Fruit fly (Drosophila melanogaster): ENCODE data around the gene Vps16A.
"Not testable (repeated sequence)": the region's sequence is repeated elsewhere in the genome, so short reads cannot be mapped to it uniquely, and the experiment has no call there.

Vps16A gene

dm6 chr3R:9234756-9235255 is 32.0 kb upstream of the Vps16A start:
- TF ChIP-seq CG3163 (GFP tag; optimal IDR thresholded peaks at IDR 0.05) (no peak), Ets97D (GFP tag; optimal IDR thresholded peaks at IDR 0.05) (no peak), Pdp1 (GFP tag; optimal IDR thresholded peaks at IDR 0.05) (peak in 1 of 2 experiments; percentile 32), CG12391 (tag; optimal IDR thresholded peaks at IDR 0.05) (peak; percentile 1), CG7839 (tag; optimal IDR thresholded peaks at IDR 0.05) (peak; percentile 2), bsh (GFP tag; optimal IDR thresholded peaks at IDR 0.05) (peak in 1 of 2 experiments; percentile 2), sug (tag; optimal IDR thresholded peaks at IDR 0.05) (no peak), CG10565 (GFP tag; optimal IDR thresholded peaks at IDR 0.05) (no peak), CG2199 (GFP tag; IDR thresholded peaks at IDR 0.05) (peak; percentile 83; the same call in 2 of the 3 replicates), CG11504 (tag; optimal IDR thresholded peaks at IDR 0.05) (peak; percentile 1), Dp (GFP tag; optimal IDR thresholded peaks at IDR 0.05) (no peak), CG7357 (GFP tag; IDR thresholded peaks at IDR 0.05) (0 out of 3 replicates have a peak, but pooled peaks have one; percentile 22), CG17361 (GFP tag; IDR thresholded peaks at IDR 0.05) (0 out of 3 replicates have a peak, but pooled peaks have one; percentile 8), prd (optimal IDR thresholded peaks at IDR 0.05) (no peak), prd (GFP tag; IDR thresholded peaks at IDR 0.05) (no peak), slbo (GFP tag; IDR thresholded peaks at IDR 0.05) (peak; percentile 34; the same call in 1 of the 2 replicates), abd-A (tag; optimal IDR thresholded peaks at IDR 0.05) (peak; percentile 78), Deaf1 (tag; optimal IDR thresholded peaks at IDR 0.05) (no peak), CG13296 (GFP tag; optimal IDR thresholded peaks at IDR 0.05) (no peak), hkb (optimal IDR thresholded peaks at IDR 0.05) (no peak), hkb (GFP tag; IDR thresholded peaks at IDR 0.05) (0 out of 2 replicates have a peak, but pooled peaks have one; percentile 11), crol (GFP tag; IDR thresholded peaks at IDR 0.05) (peak; percentile 79), sens (GFP tag) (peak; percentile 19), nerfin-1 (tag; optimal IDR thresholded peaks at IDR 0.05) (no peak), sd (tag; optimal IDR thresholded peaks at IDR 0.05) (peak; percentile 66), CG31224 (GFP tag; IDR thresholded peaks at IDR 0.05) (peak; percentile 31; the same call in 1 of the 2 replicates), ind (GFP tag; optimal IDR thresholded peaks at IDR 0.05) (no peak)

dm6 chr3R:9235455-9236040 is 31.3 kb upstream of the Vps16A start:
- TF ChIP-seq sd (tag; optimal IDR thresholded peaks at IDR 0.05), result peak; percentile 63
- peak; percentile 77 for TF ChIP-seq CTCF (GFP tag; optimal IDR thresholded peaks at IDR 0.05)
- peak; percentile 26 for TF ChIP-seq abd-A (tag; optimal IDR thresholded peaks at IDR 0.05)
- TF ChIP-seq D19A (tag; optimal IDR thresholded peaks at IDR 0.05), result peak; percentile 26
- TF ChIP-seq crol (GFP tag; IDR thresholded peaks at IDR 0.05), result peak; percentile 72
- peak; percentile 83 for TF ChIP-seq bigmax (GFP tag; optimal IDR thresholded peaks at IDR 0.05)
- TF ChIP-seq sens (GFP tag), result peak; percentile 68
- peak; percentile 53; the same call in 1 of the 2 replicates for TF ChIP-seq CG4360 (GFP tag; IDR thresholded peaks at IDR 0.05)
- TF ChIP-seq Drgx (GFP tag; IDR thresholded peaks at IDR 0.05), result 0 out of 2 replicates have a peak, but pooled peaks have one; percentile 30
- peak; percentile 44; the same call in 1 of the 2 replicates for TF ChIP-seq rib (GFP tag; IDR thresholded peaks at IDR 0.05)
- peak; percentile 1 for TF ChIP-seq scrt (GFP tag; optimal IDR thresholded peaks at IDR 0.05)
- 0 out of 4 replicates have a peak, but pooled peaks have one; percentile 62 for TF ChIP-seq chinmo (GFP tag; IDR thresholded peaks at IDR 0.05; ENCODE audit: partially characterized antibody)
- peak; percentile 14; the same call in 1 of the 2 replicates for TF ChIP-seq vvl (GFP tag; IDR thresholded peaks at IDR 0.05)
- peak; percentile 11 for TF ChIP-seq CG10543 (GFP tag; optimal IDR thresholded peaks at IDR 0.05)
- peak; percentile 32 for TF ChIP-seq Deaf1 (tag; optimal IDR thresholded peaks at IDR 0.05)
- not testable (repeated sequence) for TF ChIP-seq pan (optimal IDR thresholded peaks at IDR 0.05)
- peak in 1 of 2 experiments; percentile 20 for TF ChIP-seq pan (GFP tag; optimal IDR thresholded peaks at IDR 0.05 in 1 of 2, IDR thresholded peaks at IDR 0.05 in 1 of 2)
- peak; percentile 65 for TF ChIP-seq Med (GFP tag)
